Fruit fly (Drosophila melanogaster) whole organism, prepupa: ENCODE results near the gene CG1231.
A peak's percentile ranks its signal among the peaks of the same experiment; 100 is the strongest.

Experiments used
- Blimp-1 ChIP-seq: fragments of 200-800 bp; sonication (Bioruptor generic); optimal IDR thresholded peaks from 3 replicates; lab custom pipeline; 2017; ENCODE audit warnings: missing biosample characterization, missing genetic modification characterization, mild to moderate bottlenecking, moderate library complexity, missing genetic modification reagents
- CG10669 ChIP-seq: fragments of 200-800 bp; sonication (Bioruptor generic); optimal IDR thresholded peaks from 3 replicates; lab custom pipeline; 2018; ENCODE audit warnings: missing biosample characterization, mild to moderate bottlenecking, missing genetic modification characterization, moderate library complexity
- CG11294 ChIP-seq: fragments of 200-800 bp; sonication (Bioruptor generic); IDR thresholded peaks from 2 replicates; pipeline ENCODE4 v1.3.6; 2022; ENCODE audit warnings: missing biosample characterization, missing genetic modification characterization
- CG11762 ChIP-seq: fragments of 200-800 bp; sonication (Bioruptor generic); optimal IDR thresholded peaks from 3 replicates; lab custom pipeline; 2016; ENCODE audit warnings: missing biosample characterization, missing genetic modification characterization; ENCODE audit not compliant: insufficient read depth
- CG11902 ChIP-seq: fragments of 200-800 bp; sonication (Bioruptor generic); optimal IDR thresholded peaks from 3 replicates; lab custom pipeline; 2016; ENCODE audit warnings: missing biosample characterization, missing genetic modification characterization
- CG15336 ChIP-seq: fragments of 200-800 bp; sonication (Bioruptor generic); IDR thresholded peaks from 2 replicates; pipeline ENCODE4 v1.3.6; 2022; ENCODE audit warnings: missing biosample characterization, missing genetic modification characterization
- CG1621 ChIP-seq: fragments of 200-800 bp; sonication (Bioruptor generic); optimal IDR thresholded peaks from 3 replicates; lab custom pipeline; 2018; ENCODE audit warnings: missing biosample characterization, mild to moderate bottlenecking, missing genetic modification characterization
- CG16779 ChIP-seq: fragments of 200-800 bp; sonication (Bioruptor generic); optimal IDR thresholded peaks from 3 replicates; lab custom pipeline; 2017; ENCODE audit warnings: missing biosample characterization, mild to moderate bottlenecking, missing genetic modification characterization
- CG3032 ChIP-seq: fragments of 200-800 bp; optimal IDR thresholded peaks from 2 replicates; lab custom pipeline; 2019; ENCODE audit warnings: missing biosample characterization, mild to moderate bottlenecking, missing genetic modification characterization, moderate library complexity
- CG31627 ChIP-seq: fragments of 200-800 bp; sonication (Bioruptor generic); optimal IDR thresholded peaks from 3 replicates; lab custom pipeline; 2016; ENCODE audit warnings: missing biosample characterization, missing genetic modification characterization
- CG3919 ChIP-seq: fragments of 200-800 bp; sonication (Bioruptor generic); optimal IDR thresholded peaks from 3 replicates; lab custom pipeline; 2016; ENCODE audit warnings: missing biosample characterization, missing genetic modification characterization
- CG6163 ChIP-seq: fragments of 200-800 bp; sonication (Bioruptor generic); IDR thresholded peaks from 3 replicates; pipeline ENCODE4 v1.3.6; 2022; ENCODE audit warnings: missing biosample characterization, missing genetic modification characterization
- CG6276 ChIP-seq: fragments of 200-800 bp; sonication (Bioruptor generic); optimal IDR thresholded peaks from 2 replicates; lab custom pipeline; 2017; ENCODE audit warnings: missing biosample characterization, mild to moderate bottlenecking, missing genetic modification characterization
- CG6792 ChIP-seq: fragments of 200-800 bp; sonication (Bioruptor generic); optimal IDR thresholded peaks from 3 replicates; lab custom pipeline; 2016; ENCODE audit warnings: missing biosample characterization, missing genetic modification characterization
- CG6808 ChIP-seq: fragments of 200-800 bp; sonication (Bioruptor generic); optimal IDR thresholded peaks from 3 replicates; lab custom pipeline; 2017; ENCODE audit warnings: missing biosample characterization, missing genetic modification characterization, mild to moderate bottlenecking, moderate library complexity, missing genetic modification reagents
- CG6854 ChIP-seq: fragments of 200-800 bp; sonication (Bioruptor generic); optimal IDR thresholded peaks from 2 replicates; lab custom pipeline; 2017; ENCODE audit warnings: missing biosample characterization, mild to moderate bottlenecking, missing genetic modification characterization
- CG8119 ChIP-seq: fragments of 200-800 bp; sonication (Bioruptor generic); IDR thresholded peaks from 3 replicates; pipeline ENCODE4 v1.3.6; 2022; ENCODE audit warnings: missing biosample characterization, missing genetic modification characterization
- CG8632 ChIP-seq: fragments of 200-800 bp; sonication (Bioruptor generic); optimal IDR thresholded peaks from 3 replicates; lab custom pipeline; 2016; ENCODE audit warnings: missing biosample characterization, missing genetic modification characterization
- CG9139 ChIP-seq: fragments of 200-800 bp; sonication (Bioruptor generic); optimal IDR thresholded peaks from 3 replicates; lab custom pipeline; 2017; ENCODE audit warnings: missing biosample characterization, mild to moderate bottlenecking, missing genetic modification characterization
- Eip75B ChIP-seq: fragments of 200-800 bp; sonication (Bioruptor generic); optimal IDR thresholded peaks from 3 replicates; lab custom pipeline; 2016; ENCODE audit warnings: missing biosample characterization, missing genetic modification characterization
- Eip78C ChIP-seq: fragments of 200-800 bp; sonication (Bioruptor generic); peaks from one replicate; lab custom pipeline; 2016; ENCODE audit warnings: missing biosample characterization, missing genetic modification characterization
- Eip93F ChIP-seq: fragments of 200-800 bp; sonication (Bioruptor generic); optimal IDR thresholded peaks from 2 replicates; lab custom pipeline; 2016; ENCODE audit warnings: missing biosample characterization, mild to moderate bottlenecking, missing genetic modification characterization
- Ets21C ChIP-seq: fragments of 200-800 bp; sonication (Bioruptor generic); optimal IDR thresholded peaks from 3 replicates; lab custom pipeline; 2016; ENCODE audit warnings: missing biosample characterization, missing genetic modification characterization
- Gug ChIP-seq: fragments of 200-800 bp; sonication (Bioruptor generic); IDR thresholded peaks from 2 replicates; pipeline ENCODE4 v1.3.6; 2022; ENCODE audit warnings: missing biosample characterization, missing genetic modification characterization
- Hr38 ChIP-seq: sonication (Bioruptor generic); optimal IDR thresholded peaks from 2 replicates; lab custom pipeline; 2016; ENCODE audit warnings: missing biosample characterization, missing genetic modification characterization
- Hr4 ChIP-seq: fragments of 200-800 bp; sonication (Bioruptor generic); optimal IDR thresholded peaks from 3 replicates; lab custom pipeline; 2016; ENCODE audit warnings: missing biosample characterization, missing genetic modification characterization
- Lpt ChIP-seq: fragments of 200-800 bp; sonication (Bioruptor generic); optimal IDR thresholded peaks from 3 replicates; lab custom pipeline; 2016; ENCODE audit warnings: missing biosample characterization, missing genetic modification characterization
- Met ChIP-seq: fragments of 200-800 bp; sonication (Bioruptor generic); optimal IDR thresholded peaks from 3 replicates; lab custom pipeline; 2016; ENCODE audit warnings: missing biosample characterization, missing genetic modification characterization
- OdsH ChIP-seq: fragments of 200-800 bp; sonication (Bioruptor generic); optimal IDR thresholded peaks from 3 replicates; lab custom pipeline; 2016; ENCODE audit warnings: missing biosample characterization, missing genetic modification characterization
- Smox ChIP-seq: fragments of 200-800 bp; sonication (Bioruptor generic); optimal IDR thresholded peaks from 3 replicates; lab custom pipeline; 2016; ENCODE audit warnings: missing biosample characterization, missing genetic modification characterization
- Sox102F ChIP-seq: fragments of 200-800 bp; sonication (Bioruptor generic); optimal IDR thresholded peaks from 2 replicates; lab custom pipeline; 2016; ENCODE audit warnings: missing biosample characterization, mild to moderate bottlenecking, missing genetic modification characterization
- achi ChIP-seq: fragments of 200-800 bp; sonication (Bioruptor generic); optimal IDR thresholded peaks from 3 replicates; lab custom pipeline; 2016; ENCODE audit warnings: missing biosample characterization, missing genetic modification characterization
- acj6 ChIP-seq: fragments of 200-800 bp; sonication (Bioruptor generic); optimal IDR thresholded peaks from 3 replicates; lab custom pipeline; 2016; ENCODE audit warnings: missing biosample characterization, missing genetic modification characterization
- dac ChIP-seq: fragments of 200-800 bp; sonication (Bioruptor generic); optimal IDR thresholded peaks from 2 replicates; lab custom pipeline; 2017; ENCODE audit warnings: missing biosample characterization, mild to moderate bottlenecking, missing genetic modification characterization
- eg ChIP-seq: fragments of 200-800 bp; sonication (Bioruptor generic); IDR thresholded peaks from 3 replicates; pipeline ENCODE4 v1.3.6; 2022; ENCODE audit warnings: missing biosample characterization, missing genetic modification characterization
- fd59A ChIP-seq: fragments of 200-800 bp; sonication (Bioruptor generic); optimal IDR thresholded peaks from 2 replicates; lab custom pipeline; 2017; ENCODE audit warnings: missing biosample characterization, mild to moderate bottlenecking, missing genetic modification characterization, missing genetic modification reagents
- fd85E ChIP-seq: fragments of 200-800 bp; sonication (Bioruptor generic); optimal IDR thresholded peaks from 3 replicates; lab custom pipeline; 2016; ENCODE audit warnings: missing biosample characterization, missing genetic modification characterization
- fkh ChIP-seq: fragments of 200-800 bp; sonication (Bioruptor generic); optimal IDR thresholded peaks from 3 replicates; lab custom pipeline; 2017; ENCODE audit warnings: missing biosample characterization, mild to moderate bottlenecking, missing genetic modification characterization, moderate library complexity
- net ChIP-seq: fragments of 200-800 bp; sonication (Bioruptor generic); optimal IDR thresholded peaks from 3 replicates; lab custom pipeline; 2016; ENCODE audit warnings: missing biosample characterization, missing genetic modification characterization
- ss ChIP-seq, 2 experiments: fragments of 200-800 bp; sonication (Bioruptor generic); optimal IDR thresholded peaks; 2 replicates in 1 of 2; 3 replicates in 1 of 2; lab custom pipeline; 2017 to 2018; ENCODE audit warnings: mild to moderate bottlenecking in 2 of 2, missing biosample characterization in 2 of 2, missing genetic modification characterization in 2 of 2, moderate library complexity in 1 of 2
- svp ChIP-seq: fragments of 200-800 bp; sonication (Bioruptor generic); peaks from one replicate; lab custom pipeline; 2016; ENCODE audit warnings: missing biosample characterization, missing genetic modification characterization
- vri ChIP-seq: fragments of 200-800 bp; sonication (Bioruptor generic); optimal IDR thresholded peaks from 3 replicates; lab custom pipeline; 2016; ENCODE audit warnings: missing biosample characterization, mild to moderate bottlenecking, missing genetic modification characterization

CG1231 gene

DNA sequence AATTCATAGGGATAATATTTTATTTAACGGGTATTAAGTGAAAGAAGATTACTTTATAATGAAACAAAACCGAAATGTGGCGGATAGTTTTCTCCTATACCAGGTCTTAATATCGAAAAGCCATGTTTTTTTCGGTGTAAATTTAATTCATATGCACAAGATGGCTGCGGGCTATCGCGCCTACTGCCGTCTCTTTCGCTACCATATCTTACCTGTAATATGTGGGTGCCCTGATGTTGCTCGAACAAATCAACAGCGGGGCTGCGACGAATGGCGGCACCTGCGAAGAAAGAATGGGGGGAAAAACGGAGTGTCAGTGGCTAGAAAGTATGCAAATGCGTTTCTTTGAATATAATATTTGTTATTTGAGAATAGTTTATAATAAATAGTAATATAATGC lies 15.0 kb downstream of the CG1231 start:
- TF ChIP-seq CG6792 (no peak), CG8119 (GFP tag; lab: Robert Waterston, UW) (no peak), acj6 (GFP tag; lab: Kevin White, UChicago) (no peak), Gug (GFP tag; lab: Robert Waterston, UW) (no peak), Met (GFP tag; lab: Kevin White, UChicago) (no peak), fkh (no peak), Smox (GFP tag; lab: Kevin White, UChicago) (no peak), achi (GFP tag; lab: Kevin White, UChicago) (no peak), Eip93F (GFP tag; lab: Kevin White, UChicago) (no peak), CG15336 (GFP tag; lab: Robert Waterston, UW) (no peak), CG9139 (GFP tag; lab: Kevin White, UChicago) (no peak), Sox102F (GFP tag; lab: Kevin White, UChicago) (no peak), vri (GFP tag; lab: Kevin White, UChicago) (no peak), CG11762 (GFP tag; lab: Kevin White, UChicago) (no peak), CG8632 (GFP tag; lab: Kevin White, UChicago) (no peak), CG10669 (GFP tag; lab: Kevin White, UChicago) (no peak), Blimp-1 (no peak)

dm6 chr3L:374582-374981 lies 18.4 kb downstream of the CG1231 start:
- TF ChIP-seq net: no peak
- no peak for TF ChIP-seq achi (GFP tag; lab: Kevin White, UChicago)
- no peak for TF ChIP-seq CG3032 (tag; lab: Kevin White, UChicago)
- no peak for TF ChIP-seq CG9139 (GFP tag; lab: Kevin White, UChicago)
- TF ChIP-seq acj6 (GFP tag; lab: Kevin White, UChicago): no peak
- no peak for TF ChIP-seq ss (GFP tag; optimal IDR thresholded peaks at IDR 0.05; lab: Kevin White, UChicago)
- no peak for TF ChIP-seq CG10669 (GFP tag; lab: Kevin White, UChicago)
- no peak for TF ChIP-seq CG1621 (tag; lab: Kevin White, UChicago)
- TF ChIP-seq Eip75B: no peak
- TF ChIP-seq Smox (GFP tag; lab: Kevin White, UChicago): no peak

- TF ChIP-seq CG6163 (no peak), Hr38 (no peak), Eip78C (GFP tag; lab: Kevin White, UChicago) (no peak), CG6854 (no peak), CG3919 (no peak), CG11762 (GFP tag; lab: Kevin White, UChicago) (no peak), OdsH (GFP tag; lab: Kevin White, UChicago) (no peak), Eip75B (no peak), CG6792 (no peak), Hr4 (GFP tag; lab: Kevin White, UChicago) (no peak), Met (GFP tag; lab: Kevin White, UChicago) (no peak)
- TF ChIP-seq, all 60 proteins: peak for 0
Measured at dm6 chr3L:375672-376071, 19.4 kb downstream of the CG1231 start.

dm6 chr3L:377222-378071 lies 21.2 kb downstream of the CG1231 start:
- peak; percentile 16 for TF ChIP-seq CG31627 (GFP tag; lab: Kevin White, UChicago)
- no peak for TF ChIP-seq Gug (GFP tag; lab: Robert Waterston, UW)
- peak; percentile 38; the same call in 2 of the 3 replicates for TF ChIP-seq eg (GFP tag; lab: Robert Waterston, UW)
- no peak for TF ChIP-seq fd85E (GFP tag; lab: Kevin White, UChicago)
- TF ChIP-seq dac (GFP tag; lab: Kevin White, UChicago): no peak
- TF ChIP-seq CG6163: peak; percentile 47; the same call in 1 of the 3 replicates
- peak; percentile 71 for TF ChIP-seq CG15336 (GFP tag; lab: Robert Waterston, UW)
- TF ChIP-seq svp (GFP tag; lab: Kevin White, UChicago): peak; percentile 85
- peak; percentile 49 for TF ChIP-seq CG16779
- peak; percentile 27 for TF ChIP-seq CG11902 (GFP tag; lab: Kevin White, UChicago)
- peak; percentile 16 for TF ChIP-seq CG6854
- no peak for TF ChIP-seq Lpt
- peak; percentile 67 for TF ChIP-seq CG6808 (GFP tag; lab: Kevin White, UChicago)
- TF ChIP-seq CG6276: peak; percentile 69
- TF ChIP-seq Eip78C (GFP tag; lab: Kevin White, UChicago): peak; percentile 91
- peak; percentile 74 for TF ChIP-seq CG3032 (tag; lab: Kevin White, UChicago)
- TF ChIP-seq Smox (GFP tag; lab: Kevin White, UChicago): peak; percentile 60
- peak; percentile 5 for TF ChIP-seq Ets21C (GFP tag; lab: Kevin White, UChicago)
- TF ChIP-seq achi (GFP tag; lab: Kevin White, UChicago): peak; percentile 74
- TF ChIP-seq acj6 (GFP tag; lab: Kevin White, UChicago): peak; percentile 69
- TF ChIP-seq fd59A (GFP tag; lab: Kevin White, UChicago): peak; percentile 40
- TF ChIP-seq CG6792: peak; percentile 68
- peak; percentile 28 to 77 for TF ChIP-seq ss (GFP tag; optimal IDR thresholded peaks at IDR 0.05; lab: Kevin White, UChicago)
- no peak for TF ChIP-seq CG1621 (tag; lab: Kevin White, UChicago)
- no peak; the same call in 1 of the 2 replicates for TF ChIP-seq CG11294 (GFP tag; lab: Robert Waterston, UW)
- peak; percentile 59 for TF ChIP-seq CG3919
